ENCODE assay signal across 6 worm cellular contexts in genomic region chrV:2826815-2827214, ce11.
TF ChIP-seq lines count a peak whose summit lies in the region.

T03D3.5 (minus strand) TSS chrV:2826835.

TF ChIP-seq in whole organism, L1 larva, 84 proteins besides CTCF, POLR2A, EP300 and RAD21:
- no peak for TF ChIP-seq hlh-17 (GFP tag; optimal IDR thresholded peaks at IDR 0.05; lab: Kevin White, UChicago; ENCODE audit: borderline replicate concordance)
- peak in 2 of 3 experiments; percentile 19 to 20 for TF ChIP-seq dpl-1 (GFP tag; optimal IDR thresholded peaks at IDR 0.05; lab: Kevin White, UChicago)
- TF ChIP-seq C34B4.2 (tag; optimal IDR thresholded peaks at IDR 0.05; lab: Kevin White, UChicago): no peak
- no peak for TF ChIP-seq irx-1 (tag; optimal IDR thresholded peaks at IDR 0.05; lab: Kevin White, UChicago)
- TF ChIP-seq xbp-1 (tag; optimal IDR thresholded peaks at IDR 0.05; lab: Kevin White, UChicago): no peak
- TF ChIP-seq zip-4 (GFP tag; optimal IDR thresholded peaks at IDR 0.05; lab: Kevin White, UChicago): no peak
- TF ChIP-seq fkh-8 (tag; optimal IDR thresholded peaks at IDR 0.05; lab: Kevin White, UChicago): no peak
- no peak for TF ChIP-seq mef-2 (tag; optimal IDR thresholded peaks at IDR 0.05; lab: Kevin White, UChicago)
- peak; percentile 61 to 65 for TF ChIP-seq efl-1 (optimal IDR thresholded peaks at IDR 0.05; lab: Kevin White, UChicago)
- TF ChIP-seq efl-1 (GFP tag; optimal IDR thresholded peaks at IDR 0.05 in 1 of 2; lab: Kevin White, UChicago): peak in 1 of 2 experiments; percentile 92

TF ChIP-seq in whole organism, L3 larva, 47 proteins besides CTCF, POLR2A, EP300 and RAD21:
- no peak for TF ChIP-seq nhr-43 (tag; optimal IDR thresholded peaks at IDR 0.05; lab: Kevin White, UChicago; ENCODE audit: poor library complexity, severe bottlenecking)
- peak; percentile 87 for TF ChIP-seq hmg-11 (tag; optimal IDR thresholded peaks at IDR 0.05; lab: Kevin White, UChicago)

TF ChIP-seq in whole organism, L4 larva, 104 proteins besides CTCF, POLR2A, EP300 and RAD21:
- TF ChIP-seq duxl-1 (tag; optimal IDR thresholded peaks at IDR 0.05; lab: Kevin White, UChicago; ENCODE audit: poor library complexity): peak; percentile 50
- TF ChIP-seq nhr-76 (tag; optimal IDR thresholded peaks at IDR 0.05; lab: Kevin White, UChicago): no peak

TF ChIP-seq in whole organism, late embryonic, 69 proteins besides CTCF, POLR2A, EP300 and RAD21:
- TF ChIP-seq nhr-232 (tag; optimal IDR thresholded peaks at IDR 0.05; lab: Kevin White, UChicago) (no peak), npax-4 (tag; optimal IDR thresholded peaks at IDR 0.05; lab: Kevin White, UChicago) (no peak), C08G9.2 (tag; optimal IDR thresholded peaks at IDR 0.05; lab: Kevin White, UChicago) (no peak), unc-42 (tag; optimal IDR thresholded peaks at IDR 0.05; lab: Kevin White, UChicago) (peak; percentile 1)

TF ChIP-seq in whole organism, mixed stage, embryonic, 35 proteins besides CTCF, POLR2A, EP300 and RAD21:
- TF ChIP-seq sem-2 (GFP tag; optimal IDR thresholded peaks at IDR 0.05; lab: Kevin White, UChicago) (no peak), mep-1 (tag; optimal IDR thresholded peaks at IDR 0.05; lab: Kevin White, UChicago) (no peak), lin-13 (tag; optimal IDR thresholded peaks at IDR 0.05; lab: Kevin White, UChicago) (no peak), ces-1 (GFP tag; optimal IDR thresholded peaks at IDR 0.05; lab: Kevin White, UChicago) (peak; percentile 33)

TF ChIP-seq in whole organism, young adult, 124 proteins besides CTCF, POLR2A, EP300 and RAD21:
- TF ChIP-seq hmg-1.2 (GFP tag; IDR thresholded peaks at IDR 0.05; lab: Robert Waterston, UW) (peak; percentile 98), aptf-2 (GFP tag; conservative IDR thresholded peaks at IDR 0.05; lab: Robert Waterston, UW) (no peak)
TF ChIP-seq in whole organism, young adult: peak in this region for 1.
